Worm (Caenorhabditis elegans) whole organism, L4 larva: ENCODE results near the gene srt-19.

Source experiments
- madf-9 ChIP-seq: fragments of 200-800 bp; sonication (Bioruptor generic); conservative IDR thresholded peaks from 2 replicates; pipeline ENCODE4 v1.3.6; 2022; ENCODE audit warnings: missing genetic modification reagents, missing genetic modification characterization, missing compliant biosample characterization
- ztf-11 ChIP-seq: fragments of 150-350 bp; optimal IDR thresholded peaks from 2 replicates; lab custom pipeline; 2014; ENCODE audit warnings: missing biosample characterization, missing genetic modification characterization

DNA sequence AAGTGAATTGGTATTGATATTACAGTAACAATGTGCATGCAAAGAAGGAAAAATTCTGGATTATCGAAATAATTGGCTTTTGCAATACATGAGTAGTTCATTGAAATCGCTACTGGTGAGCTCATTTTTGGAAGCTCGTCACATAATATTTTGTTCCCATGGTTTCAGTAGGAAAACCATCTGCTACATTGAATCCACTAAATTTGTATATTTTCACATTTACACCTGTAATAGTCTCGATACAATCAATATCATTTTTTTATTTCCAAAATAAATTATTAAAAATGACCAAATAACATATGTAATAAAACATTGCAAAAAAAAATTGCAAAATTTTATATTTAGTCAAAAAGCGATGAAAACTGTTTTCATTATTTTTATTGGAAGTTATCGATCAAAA lies 30.2 kb downstream of the srt-19 start, which contains the start of gene srh-192:
- no peak for TF ChIP-seq madf-9 (GFP tag; lab: Robert Waterston, UW)
- TF ChIP-seq ztf-11 (tag; lab: Kevin White, UChicago), result no peak
